Worm (Caenorhabditis elegans): ENCODE results near the gene rnp-7.

The rnp-7 gene

DNA sequence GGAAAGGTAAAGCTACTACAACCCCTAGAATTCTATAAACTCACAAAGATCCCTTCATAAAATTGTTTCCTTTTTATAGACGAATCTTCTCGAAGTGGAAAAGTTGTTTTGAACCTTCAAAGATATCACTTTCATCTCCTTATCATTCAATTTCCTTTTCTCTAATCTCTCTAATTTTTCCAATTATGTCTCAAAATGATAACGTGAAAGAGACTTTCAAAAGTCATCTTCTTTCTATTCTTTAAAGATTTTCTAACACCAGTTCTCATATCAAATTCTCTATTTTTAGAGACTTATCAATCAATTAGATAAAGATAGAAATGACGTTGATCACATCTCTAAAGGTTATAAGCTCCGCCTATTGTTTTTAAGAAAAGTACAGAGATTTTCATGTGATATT lies 38.5 kb upstream of the rnp-7 start:
- TF ChIP-seq ceh-36 (tag; optimal IDR thresholded peaks at IDR 0.05) (no peak), tbx-11 (GFP tag; IDR thresholded peaks at IDR 0.05) (no peak), tra-4 (tag; optimal IDR thresholded peaks at IDR 0.05) (no peak), flt-1 (GFP tag; IDR thresholded peaks at IDR 0.05) (no peak), F13C5.2 (tag; optimal IDR thresholded peaks at IDR 0.05) (no peak), tbx-37 (GFP tag; conservative IDR thresholded peaks at IDR 0.05) (no peak), B0310.2 (tag; optimal IDR thresholded peaks at IDR 0.05) (no peak), ets-7 (tag; optimal IDR thresholded peaks at IDR 0.05) (no peak), sea-1 (GFP tag; conservative IDR thresholded peaks at IDR 0.05) (no peak)

DNA sequence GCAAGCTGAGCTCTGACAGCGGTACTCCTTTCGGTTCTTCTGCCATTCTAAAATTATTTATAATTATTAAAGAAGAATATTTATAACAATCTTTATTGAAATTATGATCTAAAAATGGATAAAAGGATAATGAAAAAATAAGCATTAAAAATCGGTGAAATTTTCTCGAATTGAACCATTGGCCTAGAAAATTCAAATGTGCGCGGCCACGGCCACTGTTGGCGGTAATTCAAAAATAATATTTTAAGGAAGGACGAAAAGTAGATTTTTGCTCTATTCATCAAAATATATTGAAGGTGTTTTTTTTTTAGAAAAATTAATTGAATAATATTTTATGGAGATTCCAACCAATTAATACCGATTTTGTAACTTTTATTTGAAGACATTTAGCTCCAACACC lies 37.9 kb upstream of the rnp-7 start, which contains the start of gene pfd-5:
pfd-5 (minus strand) TSS at position 47 of the 400 bp plus-strand sequence.
- TF ChIP-seq F13C5.2 (tag; optimal IDR thresholded peaks at IDR 0.05) (peak; percentile 35), pes-1 (GFP tag; IDR thresholded peaks at IDR 0.05) (peak; percentile 77), tbx-37 (GFP tag; conservative IDR thresholded peaks at IDR 0.05) (peak; percentile 95), flt-1 (GFP tag; IDR thresholded peaks at IDR 0.05) (no peak), tra-4 (tag; optimal IDR thresholded peaks at IDR 0.05) (no peak), hmbx-1 (tag; optimal IDR thresholded peaks at IDR 0.05) (peak; percentile 0), B0310.2 (tag; optimal IDR thresholded peaks at IDR 0.05) (no peak), sea-1 (GFP tag; conservative IDR thresholded peaks at IDR 0.05) (0 out of 2 replicates have a peak, but pooled peaks have one; percentile 11), ceh-13 (GFP tag; optimal IDR thresholded peaks at IDR 0.05) (no peak), hnd-1 (tag; optimal IDR thresholded peaks at IDR 0.05) (no peak), ceh-36 (tag; optimal IDR thresholded peaks at IDR 0.05) (no peak)

DNA sequence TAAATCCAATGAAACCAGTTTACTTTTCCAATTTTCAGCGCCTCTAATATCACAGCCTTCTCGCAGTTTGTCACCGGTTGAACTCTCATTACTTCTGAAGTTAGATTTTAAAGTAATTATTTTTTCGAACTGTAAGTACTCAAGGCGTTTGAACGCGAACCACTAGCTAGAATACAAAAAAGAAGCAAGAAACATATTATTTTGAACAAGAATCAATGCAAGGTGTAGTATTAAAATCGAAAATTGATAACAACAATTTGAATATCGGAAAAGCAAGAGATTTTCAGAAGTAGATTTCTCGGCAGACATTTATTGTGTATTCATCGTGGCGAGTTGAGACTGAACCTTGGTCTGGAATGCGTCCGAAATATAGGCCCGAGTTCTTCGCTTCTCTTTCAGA lies 37.0 kb upstream of the rnp-7 start, which contains the start of gene exos-9:
exos-9 (minus strand) TSS at position 101 of the 400 bp plus-strand sequence.
- TF ChIP-seq aly-1 (tag; optimal IDR thresholded peaks at IDR 0.05): no peak
- no peak for TF ChIP-seq ama-1 (optimal IDR thresholded peaks at IDR 0.05)
- TF ChIP-seq sea-1 (GFP tag; conservative IDR thresholded peaks at IDR 0.05): no peak
- no peak for TF ChIP-seq ets-7 (tag; optimal IDR thresholded peaks at IDR 0.05)
- no peak for TF ChIP-seq hnd-1 (tag; optimal IDR thresholded peaks at IDR 0.05)
- no peak for TF ChIP-seq F13C5.2 (tag; optimal IDR thresholded peaks at IDR 0.05)
- TF ChIP-seq flt-1 (GFP tag; IDR thresholded peaks at IDR 0.05): no peak
- no peak for TF ChIP-seq B0310.2 (tag; optimal IDR thresholded peaks at IDR 0.05)
- no peak for TF ChIP-seq hmbx-1 (tag; optimal IDR thresholded peaks at IDR 0.05)
- TF ChIP-seq scrt-1 (GFP tag; IDR thresholded peaks at IDR 0.05): no peak
- TF ChIP-seq tbx-37 (GFP tag; conservative IDR thresholded peaks at IDR 0.05): no peak
- TF ChIP-seq tra-4 (tag; optimal IDR thresholded peaks at IDR 0.05): no peak
- TF ChIP-seq hmg-4 (GFP tag; optimal IDR thresholded peaks at IDR 0.05): no peak
- TF ChIP-seq tbx-11 (GFP tag; IDR thresholded peaks at IDR 0.05): no peak
- no peak for TF ChIP-seq ceh-13 (GFP tag; optimal IDR thresholded peaks at IDR 0.05)
- TF ChIP-seq ceh-36 (tag; optimal IDR thresholded peaks at IDR 0.05): no peak
- no peak for TF ChIP-seq pes-1 (GFP tag; IDR thresholded peaks at IDR 0.05)

DNA sequence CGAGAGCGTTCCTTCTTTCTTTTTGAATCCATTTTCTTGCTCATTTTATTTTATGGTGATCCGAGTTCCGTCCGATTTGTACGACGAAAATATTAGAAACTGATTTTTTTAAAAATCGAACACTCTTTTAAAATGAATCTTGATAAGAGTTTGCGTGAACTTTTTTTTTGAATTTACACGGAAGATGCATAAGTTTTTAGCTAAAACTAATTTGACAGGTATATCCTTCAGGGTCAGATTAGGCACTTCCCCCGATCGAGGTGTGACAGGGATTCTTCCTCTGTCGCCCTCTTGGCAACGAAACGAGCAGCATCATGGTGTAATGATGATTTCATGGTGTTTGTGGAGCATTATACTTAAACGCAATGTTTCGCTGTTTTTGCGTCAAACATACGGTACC lies 34.4 kb upstream of the rnp-7 start, which contains the start of gene F37C12.18:
F37C12.18 (minus strand) TSS at position 101 of the 400 bp plus-strand sequence.
- TF ChIP-seq sea-1 (GFP tag; conservative IDR thresholded peaks at IDR 0.05): no peak
- TF ChIP-seq scrt-1 (GFP tag; IDR thresholded peaks at IDR 0.05): no peak
- no peak for TF ChIP-seq hmbx-1 (tag; optimal IDR thresholded peaks at IDR 0.05)

DNA sequence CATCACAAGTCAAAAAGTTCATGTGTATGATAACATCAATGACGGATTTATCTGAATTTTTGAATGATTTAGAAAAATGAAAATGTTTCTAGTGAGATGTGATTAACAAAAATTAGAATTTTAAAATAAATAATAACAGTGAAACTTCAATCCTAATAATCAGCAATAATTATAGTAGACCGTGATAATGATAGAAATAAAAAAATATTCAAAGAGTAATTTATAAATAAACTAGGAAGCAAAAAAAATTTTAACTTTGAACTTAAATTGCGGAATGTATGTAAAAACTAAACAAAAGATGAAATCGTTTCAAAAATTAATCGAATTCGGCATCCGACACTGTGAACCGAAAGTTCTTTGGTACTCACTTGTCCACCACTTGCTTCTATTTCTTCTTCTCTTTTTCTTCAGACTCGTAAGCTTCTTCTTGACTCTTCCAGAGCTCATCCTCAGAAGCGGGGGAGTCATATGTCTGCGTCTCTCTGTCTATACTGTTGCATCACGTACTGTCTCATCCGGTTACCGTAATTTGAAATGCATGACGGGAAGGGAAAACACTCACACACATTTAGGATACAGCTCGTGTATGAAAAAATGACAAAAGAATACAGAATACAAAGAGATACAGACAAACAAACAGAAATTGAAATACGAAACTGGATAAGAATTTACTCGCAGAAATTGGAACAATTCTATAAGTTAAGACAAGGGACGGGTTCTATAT lies 32.1 kb upstream of the rnp-7 start, which contains the start of gene mec-14:
mec-14 (minus strand) TSS at position 51 of the 724 bp plus-strand sequence.
- TF ChIP-seq flt-1 (GFP tag; IDR thresholded peaks at IDR 0.05) (no peak), hmg-4 (GFP tag; optimal IDR thresholded peaks at IDR 0.05) (no peak), pes-1 (GFP tag; IDR thresholded peaks at IDR 0.05) (no peak), hmbx-1 (tag; optimal IDR thresholded peaks at IDR 0.05) (no peak), tbx-37 (GFP tag; conservative IDR thresholded peaks at IDR 0.05) (no peak), ets-7 (tag; optimal IDR thresholded peaks at IDR 0.05) (no peak), sea-1 (GFP tag; conservative IDR thresholded peaks at IDR 0.05) (no peak), aly-1 (tag; optimal IDR thresholded peaks at IDR 0.05) (no peak), ama-1 (optimal IDR thresholded peaks at IDR 0.05) (no peak), scrt-1 (GFP tag; IDR thresholded peaks at IDR 0.05) (no peak), F13C5.2 (tag; optimal IDR thresholded peaks at IDR 0.05) (no peak), tbx-11 (GFP tag; IDR thresholded peaks at IDR 0.05) (no peak), hnd-1 (tag; optimal IDR thresholded peaks at IDR 0.05) (no peak), tra-4 (tag; optimal IDR thresholded peaks at IDR 0.05) (no peak)

DNA sequence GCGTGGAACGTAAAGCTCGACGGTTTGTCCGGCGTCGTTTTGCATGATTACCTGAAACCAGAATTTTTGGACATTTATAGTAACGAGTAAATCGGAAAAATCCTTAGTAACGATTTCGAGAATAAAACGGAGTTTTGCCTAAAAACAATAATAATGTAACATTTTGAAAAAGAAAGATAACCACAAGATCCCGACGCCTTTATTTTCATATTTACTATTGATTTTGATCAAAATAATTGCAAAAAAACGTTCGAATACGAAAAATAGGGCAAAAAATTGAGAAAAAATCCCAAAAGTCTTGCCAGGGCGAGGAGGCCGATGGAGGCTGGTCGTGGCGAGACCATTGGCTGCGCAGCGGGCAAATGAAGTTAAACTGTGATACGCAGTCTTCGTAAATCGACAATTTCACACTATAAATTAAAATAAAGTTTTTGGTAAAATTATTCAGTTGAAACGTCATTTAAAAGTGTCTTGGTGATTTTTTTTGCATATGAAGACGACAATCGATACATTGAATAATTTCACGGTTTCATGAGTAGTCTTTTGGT lies 28.7 kb upstream of the rnp-7 start, which contains the start of gene rps-21:
rps-21 (minus strand) TSS at position 51 of the 548 bp plus-strand sequence.
- TF ChIP-seq pes-1 (GFP tag; IDR thresholded peaks at IDR 0.05): 0 out of 2 replicates have a peak, but pooled peaks have one; percentile 32
- TF ChIP-seq hmg-4 (GFP tag; optimal IDR thresholded peaks at IDR 0.05): peak; percentile 24
- TF ChIP-seq tbx-11 (GFP tag; IDR thresholded peaks at IDR 0.05): no peak
- TF ChIP-seq F13C5.2 (tag; optimal IDR thresholded peaks at IDR 0.05): peak; percentile 47

DNA sequence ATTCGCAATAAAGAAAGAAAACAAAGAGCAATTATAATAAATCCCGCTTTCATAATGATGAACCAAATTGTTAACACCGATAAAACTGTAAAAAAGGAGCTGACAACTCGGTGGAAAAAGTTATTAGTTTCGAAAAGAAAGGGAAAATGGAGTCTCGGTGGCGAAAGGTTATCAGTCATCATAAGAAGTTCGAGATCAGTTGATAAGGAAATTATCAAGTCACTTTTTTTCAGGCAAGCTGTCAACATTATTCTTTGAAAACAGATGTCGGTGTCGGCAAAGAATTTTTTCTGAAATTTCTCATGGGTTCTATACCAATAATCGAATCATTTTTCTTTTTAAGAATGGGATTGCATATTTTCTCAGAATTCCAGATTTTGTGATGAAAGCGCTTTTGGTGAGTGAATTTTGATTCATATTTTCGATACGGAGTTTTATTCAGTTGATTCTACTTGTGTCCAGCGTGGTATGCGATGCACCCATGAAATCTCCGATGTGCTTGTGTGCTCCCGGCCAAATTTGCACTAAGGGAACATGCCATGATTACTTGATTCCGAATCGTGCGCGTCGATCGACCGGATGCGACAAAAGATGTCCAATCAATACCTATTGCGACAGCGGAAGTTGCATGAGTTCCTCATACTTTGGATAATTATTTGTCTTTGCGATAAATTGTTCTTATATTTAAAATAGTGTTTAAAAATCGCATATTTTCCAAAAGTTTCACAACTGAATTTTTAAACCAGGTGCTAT lies 27.5 kb upstream of the rnp-7 start, which contains the start of the genes F37C12.21 and F37C12.10:
F37C12.21 (plus strand) TSS at position 58 of the 753 bp plus-strand sequence.
F37C12.10 (minus strand) TSS at position 85 of the 753 bp plus-strand sequence.
- TF ChIP-seq tra-4 (tag; optimal IDR thresholded peaks at IDR 0.05) (no peak), scrt-1 (GFP tag; IDR thresholded peaks at IDR 0.05) (no peak)
